Worm (Caenorhabditis elegans): ENCODE results near the gene T03G11.9.

Gene T03G11.9

DNA sequence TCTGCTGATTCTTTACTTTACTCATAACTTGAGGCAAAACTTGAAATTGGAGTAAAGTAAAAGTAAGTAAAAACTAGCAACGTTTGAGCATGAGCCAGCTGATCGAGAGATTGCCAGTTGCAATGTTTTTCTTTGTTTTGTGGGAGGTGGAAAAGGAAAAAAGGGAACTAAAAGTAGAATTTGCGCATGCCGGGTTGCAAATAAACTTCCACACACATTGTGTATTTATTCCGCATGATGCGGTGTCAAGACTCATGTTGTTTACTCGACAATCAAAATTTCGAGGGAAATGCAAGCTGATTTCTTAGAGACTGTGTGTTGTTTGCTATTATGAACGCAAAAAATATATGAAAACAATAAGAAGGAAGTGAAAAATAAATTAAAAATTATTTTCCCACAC, 41.6 kb upstream of the T03G11.9 start:
- no peak for TF ChIP-seq tbx-2 (tag; optimal IDR thresholded peaks at IDR 0.05)
- TF ChIP-seq ets-4 (tag; optimal IDR thresholded peaks at IDR 0.05) = no peak
- no peak for TF ChIP-seq fax-1 (tag; optimal IDR thresholded peaks at IDR 0.05)
- no peak for TF ChIP-seq C08G9.2 (tag; optimal IDR thresholded peaks at IDR 0.05)
- TF ChIP-seq tbx-7 (tag; optimal IDR thresholded peaks at IDR 0.05) = no peak

- TF ChIP-seq ceh-34 (tag; optimal IDR thresholded peaks at IDR 0.05) (no peak), ceh-9 (tag; optimal IDR thresholded peaks at IDR 0.05) (no peak), ceh-19 (GFP tag; optimal IDR thresholded peaks at IDR 0.05) (no peak), C08G9.2 (tag; optimal IDR thresholded peaks at IDR 0.05) (no peak)
Observed at ce11 chrX:5147918-5148317, 36.1 kb upstream of the T03G11.9 start, which contains the start of gene C31H2.14. TSS of gene C31H2.14 (plus strand) at chrX:5148218.

DNA sequence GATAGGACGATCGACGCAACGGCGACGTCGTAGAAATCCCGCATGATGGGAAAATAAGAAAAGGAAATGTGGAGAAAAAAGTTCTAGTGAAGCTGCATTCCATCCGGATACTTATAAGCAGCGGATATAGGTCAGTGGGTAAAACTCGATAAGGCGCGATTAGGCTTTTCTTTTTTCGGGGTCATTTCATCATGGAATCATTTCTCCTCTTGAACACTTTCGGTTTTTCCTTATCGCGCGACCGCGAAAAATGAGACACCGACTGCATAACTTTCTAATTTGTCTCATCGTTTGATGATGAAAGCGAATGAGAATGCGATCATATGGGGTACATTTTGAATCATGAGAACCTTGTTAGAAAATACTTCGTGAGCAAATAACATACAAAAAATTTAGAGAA, 33.6 kb upstream of the T03G11.9 start, which contains the start of gene dpy-8:
dpy-8 (minus strand) TSS at position 88 of the 400 bp plus-strand sequence.
- no peak for TF ChIP-seq unc-3 (GFP tag; conservative IDR thresholded peaks at IDR 0.05)
- TF ChIP-seq unc-3 (tag; optimal IDR thresholded peaks at IDR 0.05) = no peak
- no peak for TF ChIP-seq syd-9 (tag; optimal IDR thresholded peaks at IDR 0.05)
- no peak for TF ChIP-seq unc-42 (tag; optimal IDR thresholded peaks at IDR 0.05)
- TF ChIP-seq ceh-31 (tag; optimal IDR thresholded peaks at IDR 0.05) = no peak
- TF ChIP-seq ttx-3 (tag; optimal IDR thresholded peaks at IDR 0.05) = no peak
- TF ChIP-seq hlh-30 (tag; optimal IDR thresholded peaks at IDR 0.05; ENCODE audit: insufficient read depth) = no peak
- TF ChIP-seq pat-9 (tag; optimal IDR thresholded peaks at IDR 0.05) = no peak

ce11 chrX:5151403-5151802, 32.6 kb upstream of the T03G11.9 start:
- TF ChIP-seq C38D4.7 (GFP tag; optimal IDR thresholded peaks at IDR 0.05) (no peak), eyg-1 (tag; optimal IDR thresholded peaks at IDR 0.05) (no peak), ceh-14 (tag; optimal IDR thresholded peaks at IDR 0.05) (no peak), elt-2 (tag; optimal IDR thresholded peaks at IDR 0.05) (no peak), fkh-10 (GFP tag; optimal IDR thresholded peaks at IDR 0.05) (no peak), syd-9 (tag; optimal IDR thresholded peaks at IDR 0.05) (no peak), ceh-2 (tag; optimal IDR thresholded peaks at IDR 0.05) (no peak), dmd-4 (tag; optimal IDR thresholded peaks at IDR 0.05; ENCODE audit: borderline replicate concordance) (no peak), hlh-15 (tag; optimal IDR thresholded peaks at IDR 0.05) (no peak), mec-3 (tag; optimal IDR thresholded peaks at IDR 0.05; ENCODE audit: borderline replicate concordance) (no peak), pha-2 (tag; optimal IDR thresholded peaks at IDR 0.05) (no peak), fax-1 (tag; optimal IDR thresholded peaks at IDR 0.05) (no peak), sox-2 (GFP tag; IDR thresholded peaks at IDR 0.05) (no peak)

- no peak for TF ChIP-seq dve-1 (tag; optimal IDR thresholded peaks at IDR 0.05)
- TF ChIP-seq nhr-11 (tag; optimal IDR thresholded peaks at IDR 0.05) = no peak
- TF ChIP-seq pha-2 (tag; optimal IDR thresholded peaks at IDR 0.05) = no peak
- no peak for TF ChIP-seq ceh-30 (tag; optimal IDR thresholded peaks at IDR 0.05)
- TF ChIP-seq pha-4 (tag; optimal IDR thresholded peaks at IDR 0.05) = no peak
- no peak for TF ChIP-seq ahr-1 (tag; optimal IDR thresholded peaks at IDR 0.05)
- no peak for TF ChIP-seq ets-4 (tag; optimal IDR thresholded peaks at IDR 0.05)
- TF ChIP-seq rnt-1 (tag; optimal IDR thresholded peaks at IDR 0.05) = no peak
Observed at ce11 chrX:5151866-5152265, 32.2 kb upstream of the T03G11.9 start.

ce11 chrX:5152931-5153330, 31.1 kb upstream of the T03G11.9 start:
- TF ChIP-seq tbx-7 (tag; optimal IDR thresholded peaks at IDR 0.05) (no peak), nhr-11 (tag; optimal IDR thresholded peaks at IDR 0.05) (no peak), ceh-18 (tag; optimal IDR thresholded peaks at IDR 0.05) (no peak), ceh-9 (tag; optimal IDR thresholded peaks at IDR 0.05) (no peak), ceh-48 (tag; optimal IDR thresholded peaks at IDR 0.05) (no peak), ceh-14 (tag; optimal IDR thresholded peaks at IDR 0.05) (no peak), sox-2 (GFP tag; IDR thresholded peaks at IDR 0.05) (no peak)
